Worm (Caenorhabditis elegans) whole organism, young adult: Measurements from ENCODE around the gene dpy-10.

ENCODE experiments used
- B0336.3 ChIP-seq: fragments of 200-800 bp; sonication (Bioruptor generic); IDR thresholded peaks from 2 replicates; pipeline ENCODE4 v1.3.6; 2022; ENCODE audit warnings: missing genetic modification characterization, missing compliant biosample characterization
- C17E4.6 ChIP-seq: fragments of 200-800 bp; sonication (Bioruptor generic); IDR thresholded peaks from 2 replicates; pipeline ENCODE4 v1.3.6; 2022; ENCODE audit warnings: missing genetic modification reagents, missing genetic modification characterization, missing compliant biosample characterization
- F49E8.2 ChIP-seq: sonication (generic microtip); optimal IDR thresholded peaks from 3 replicates; lab custom pipeline; 2017; ENCODE audit warnings: missing genetic modification characterization, mild to moderate bottlenecking, missing compliant biosample characterization, antibody characterized with exemption, moderate library complexity; ENCODE audit not compliant: insufficient read depth
- fkh-3 ChIP-seq: sonication (generic microtip); optimal IDR thresholded peaks from 2 replicates; lab custom pipeline; 2016; ENCODE audit warnings: mild to moderate bottlenecking, missing genetic modification characterization, missing compliant biosample characterization
- madf-8 ChIP-seq: fragments of 200-800 bp; sonication (Bioruptor generic); conservative IDR thresholded peaks from 2 replicates; pipeline ENCODE4 v1.3.6; 2022; ENCODE audit warnings: missing genetic modification reagents, missing genetic modification characterization, missing compliant biosample characterization
- snpc-4 ChIP-seq, 5 experiments: fragments of 150-350 bp in 1 of 5; sonication (generic microtip) in 4 of 5; optimal IDR thresholded peaks; 2 replicates each; lab custom pipeline; 2014 to 2018; ENCODE audit warnings: missing genetic modification characterization in 5 of 5, missing biosample characterization in 3 of 5, antibody characterized with exemption in 2 of 5, mild to moderate bottlenecking in 2 of 5, missing compliant biosample characterization in 2 of 5, missing genotype in 2 of 5, moderate library complexity in 2 of 5, missing genetic modification reagents in 1 of 5
- unc-62 ChIP-seq: fragments of 150-350 bp; optimal IDR thresholded peaks from 2 replicates; lab custom pipeline; 2014; ENCODE audit warnings: missing biosample characterization, missing genetic modification reagents, missing genetic modification characterization
- zfh-2 ChIP-seq: fragments of 200-800 bp; sonication (Bioruptor generic); conservative IDR thresholded peaks from 2 replicates; pipeline ENCODE4 v1.3.6; 2022; ENCODE audit warnings: missing genetic modification reagents, missing genetic modification characterization, missing compliant biosample characterization

DNA sequence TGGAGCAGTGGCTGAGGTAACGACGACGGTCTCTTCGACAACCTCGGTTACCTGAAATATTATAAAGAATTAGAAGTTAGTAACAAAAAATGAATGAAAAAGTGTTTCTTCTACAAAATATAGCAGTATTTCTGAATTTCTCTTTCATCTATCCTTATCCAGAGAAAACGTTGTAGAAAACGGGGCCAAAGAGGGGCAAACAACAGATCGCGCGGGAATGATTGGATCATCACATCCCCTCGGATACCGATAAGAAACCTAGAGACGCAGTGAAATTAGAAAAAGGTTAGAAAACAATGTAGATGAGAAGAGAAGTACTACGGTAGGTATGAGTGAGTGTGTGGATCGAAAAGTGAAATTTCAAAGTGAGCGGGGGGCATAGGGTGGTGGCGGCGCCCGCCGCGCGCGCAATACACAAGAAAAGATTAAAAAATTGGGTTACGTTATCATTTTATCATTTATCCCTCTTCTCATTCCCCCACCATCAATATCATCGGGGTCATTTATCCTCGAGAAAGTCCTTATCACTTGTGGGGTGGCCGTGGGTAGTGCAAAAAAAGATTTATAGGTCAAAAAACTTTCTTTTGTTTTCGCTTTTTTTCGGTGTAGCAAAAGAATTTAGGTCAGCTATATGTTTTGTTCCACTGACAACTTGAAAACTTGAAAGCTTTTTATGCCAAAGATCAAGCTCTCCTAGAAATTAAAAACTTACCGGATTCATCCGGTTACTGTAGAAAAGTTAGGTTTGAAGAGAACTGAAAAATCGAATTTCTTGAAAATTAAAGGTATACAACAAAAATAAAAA lies at the start of gene dpy-10, which contains the start of gene T14B4.19:
- TF ChIP-seq B0336.3 (GFP tag; lab: Robert Waterston, UW) (no peak), C17E4.6 (GFP tag; lab: Robert Waterston, UW) (no peak), fkh-3 (tag; lab: Kevin White, UChicago) (no peak), unc-62 (GFP tag; lab: Kevin White, UChicago) (no peak), zfh-2 (GFP tag; lab: Robert Waterston, UW) (no peak), snpc-4 (GFP tag; optimal IDR thresholded peaks at IDR 0.05; lab: Kevin White, UChicago) (no peak), snpc-4 (tag; optimal IDR thresholded peaks at IDR 0.05; lab: Kevin White, UChicago) (no peak), F49E8.2 (tag; lab: Kevin White, UChicago) (no peak), madf-8 (GFP tag; lab: Robert Waterston, UW) (no peak)
